Worm (Caenorhabditis elegans) whole organism, L3 larva: ENCODE results near the gene irk-2.

Source experiments
- R02D3.7 ChIP-seq: fragments of 150-350 bp; optimal IDR thresholded peaks from 2 replicates; lab custom pipeline; 2014; ENCODE audit warnings: missing biosample characterization, missing genetic modification characterization
- ZK546.5 ChIP-seq: sonication (generic microtip); optimal IDR thresholded peaks from 2 replicates; lab custom pipeline; 2017; ENCODE audit warnings: missing biosample characterization, missing genetic modification characterization
- aly-2 ChIP-seq: fragments of 150-350 bp; optimal IDR thresholded peaks from 2 replicates; lab custom pipeline; 2014; ENCODE audit warnings: missing biosample characterization, missing genetic modification characterization
- ama-1 ChIP-seq: fragments of 150-350 bp; optimal IDR thresholded peaks from 2 replicates; lab custom pipeline; 2018
- ceh-28 ChIP-seq: fragments of 150-350 bp; optimal IDR thresholded peaks from 2 replicates; lab custom pipeline; 2014; ENCODE audit warnings: missing biosample characterization, missing genetic modification reagents, missing genetic modification characterization
- ceh-82 ChIP-seq: fragments of 150-350 bp; optimal IDR thresholded peaks from 2 replicates; lab custom pipeline; 2014; ENCODE audit warnings: missing biosample characterization, missing genetic modification characterization
- ceh-9 ChIP-seq: sonication (generic microtip); optimal IDR thresholded peaks from 2 replicates; lab custom pipeline; 2018; ENCODE audit warnings: missing biosample characterization, missing genetic modification characterization
- egl-27 ChIP-seq: sonication (generic microtip); optimal IDR thresholded peaks from 4 replicates; lab custom pipeline; 2017; ENCODE audit warnings: missing biosample characterization, missing genetic modification reagents, missing genetic modification characterization
- elt-1 ChIP-seq: fragments of 150-350 bp; optimal IDR thresholded peaks from 2 replicates; lab custom pipeline; 2014; ENCODE audit warnings: missing biosample characterization, missing genetic modification characterization
- elt-2 ChIP-seq: sonication (generic microtip); optimal IDR thresholded peaks from 2 replicates; lab custom pipeline; 2016; ENCODE audit warnings: missing genetic modification reagents, mild to moderate bottlenecking, missing genetic modification characterization, missing compliant biosample characterization
- fkh-10 ChIP-seq: sonication (generic microtip); optimal IDR thresholded peaks from 2 replicates; lab custom pipeline; 2017; ENCODE audit warnings: missing biosample characterization, missing genetic modification reagents, missing genetic modification characterization
- fkh-2 ChIP-seq: fragments of 150-350 bp; optimal IDR thresholded peaks from 2 replicates; lab custom pipeline; 2014; ENCODE audit warnings: missing biosample characterization, missing genetic modification reagents, missing genetic modification characterization
- fos-1 ChIP-seq: fragments of 150-350 bp; optimal IDR thresholded peaks from 2 replicates; lab custom pipeline; 2014; ENCODE audit warnings: missing biosample characterization, missing genetic modification characterization
- hmg-11 ChIP-seq: sonication (generic microtip); optimal IDR thresholded peaks from 2 replicates; lab custom pipeline; 2016; ENCODE audit warnings: missing genetic modification characterization, missing compliant biosample characterization
- jun-1 ChIP-seq: fragments of 150-350 bp; optimal IDR thresholded peaks from 2 replicates; lab custom pipeline; 2014; ENCODE audit warnings: missing biosample characterization, missing genetic modification reagents, missing genetic modification characterization
- lin-15B ChIP-seq: fragments of 150-350 bp; optimal IDR thresholded peaks from 2 replicates; lab custom pipeline; 2014; ENCODE audit warnings: missing biosample characterization, missing genetic modification characterization
- lin-39 ChIP-seq: fragments of 150-350 bp; optimal IDR thresholded peaks from 2 replicates; lab custom pipeline; 2018; ENCODE audit warnings: missing biosample characterization, missing genetic modification reagents, missing genetic modification characterization
- lsy-12 ChIP-seq: sonication (generic microtip); optimal IDR thresholded peaks from 2 replicates; lab custom pipeline; 2016; ENCODE audit warnings: mild to moderate bottlenecking, missing genetic modification characterization, missing compliant biosample characterization
- mdl-1 ChIP-seq: fragments of 150-350 bp; optimal IDR thresholded peaks from 2 replicates; lab custom pipeline; 2014; ENCODE audit warnings: missing biosample characterization, missing genetic modification characterization
- mml-1 ChIP-seq: fragments of 150-350 bp; sonication (generic microtip); optimal IDR thresholded peaks from 3 replicates; lab custom pipeline; 2014; ENCODE audit warnings: missing biosample characterization, missing genetic modification characterization
- nfya-1 ChIP-seq: sonication (generic microtip); optimal IDR thresholded peaks from 2 replicates; lab custom pipeline; 2017; ENCODE audit warnings: missing genetic modification characterization, mild to moderate bottlenecking, missing compliant biosample characterization, antibody characterized with exemption, moderate library complexity; ENCODE audit not compliant: insufficient read depth
- nhr-11 ChIP-seq: fragments of 150-350 bp; optimal IDR thresholded peaks from 2 replicates; lab custom pipeline; 2014; ENCODE audit warnings: missing biosample characterization, missing genetic modification characterization
- nhr-12 ChIP-seq: fragments of 150-350 bp; optimal IDR thresholded peaks from 2 replicates; lab custom pipeline; 2014; ENCODE audit warnings: missing biosample characterization, missing genetic modification characterization
- nhr-23 ChIP-seq: fragments of 150-350 bp; optimal IDR thresholded peaks from 2 replicates; lab custom pipeline; 2014; ENCODE audit warnings: missing biosample characterization, missing genetic modification reagents, missing genetic modification characterization
- nhr-25 ChIP-seq: sonication (generic microtip); optimal IDR thresholded peaks from 2 replicates; lab custom pipeline; 2017; ENCODE audit warnings: missing biosample characterization, missing genetic modification characterization
- nhr-28 ChIP-seq: fragments of 150-350 bp; optimal IDR thresholded peaks from 2 replicates; lab custom pipeline; 2014; ENCODE audit warnings: missing biosample characterization, missing genetic modification characterization
- nhr-43 ChIP-seq: sonication (generic microtip); optimal IDR thresholded peaks from 2 replicates; lab custom pipeline; 2016; ENCODE audit warnings: mild to moderate bottlenecking, missing genetic modification characterization, missing compliant biosample characterization; ENCODE audit not compliant: poor library complexity, severe bottlenecking
- nhr-67 ChIP-seq: fragments of 150-350 bp; optimal IDR thresholded peaks from 2 replicates; lab custom pipeline; 2014; ENCODE audit warnings: missing biosample characterization, missing genetic modification characterization
- pha-4 ChIP-seq: fragments of 150-350 bp; optimal IDR thresholded peaks from 2 replicates; lab custom pipeline; 2014; ENCODE audit warnings: missing biosample characterization, missing genetic modification reagents, missing genetic modification characterization
- pqm-1 ChIP-seq: fragments of 150-350 bp; optimal IDR thresholded peaks from 2 replicates; lab custom pipeline; 2017; ENCODE audit warnings: missing biosample characterization, missing genetic modification characterization, inconsistent platforms
- skn-1 ChIP-seq: fragments of 150-350 bp; optimal IDR thresholded peaks from 2 replicates; lab custom pipeline; 2014; ENCODE audit warnings: missing biosample characterization, missing genetic modification characterization
- snpc-4 ChIP-seq: fragments of 150-350 bp; optimal IDR thresholded peaks from 2 replicates; lab custom pipeline; 2014; ENCODE audit warnings: missing biosample characterization, missing genetic modification characterization
- unc-39 ChIP-seq: sonication (generic microtip); optimal IDR thresholded peaks from 4 replicates; lab custom pipeline; 2017; ENCODE audit warnings: missing biosample characterization, missing genetic modification characterization
- unc-62 ChIP-seq: fragments of 150-350 bp; sonication (generic microtip); optimal IDR thresholded peaks from 4 replicates; lab custom pipeline; 2014; ENCODE audit warnings: missing biosample characterization, missing genetic modification reagents, missing genetic modification characterization
- ztf-4 ChIP-seq: fragments of 150-350 bp; optimal IDR thresholded peaks from 2 replicates; lab custom pipeline; 2014; ENCODE audit warnings: missing biosample characterization, missing genetic modification characterization

Gene irk-2

ce11 chrX:661727-662330, 52.5 kb downstream of the irk-2 start, which contains the start of gene rund-1:
Gene rund-1, minus strand, starts transcription at chrX:661777.
- TF ChIP-seq pqm-1 (tag; lab: Kevin White, UChicago): no peak
- TF ChIP-seq snpc-4 (tag; lab: Kevin White, UChicago): peak; percentile 65
- TF ChIP-seq lsy-12 (tag; lab: Kevin White, UChicago): no peak
- no peak for TF ChIP-seq R02D3.7 (tag; lab: Kevin White, UChicago)
- peak; percentile 90 for TF ChIP-seq fkh-10 (GFP tag; lab: Kevin White, UChicago)
- TF ChIP-seq nhr-28 (tag; lab: Kevin White, UChicago): no peak
- TF ChIP-seq ceh-9 (tag; lab: Kevin White, UChicago): no peak
- no peak for TF ChIP-seq nhr-43 (tag; lab: Kevin White, UChicago)
- TF ChIP-seq ZK546.5: no peak
- peak; percentile 50 for TF ChIP-seq hmg-11
- no peak for TF ChIP-seq skn-1 (tag; lab: Kevin White, UChicago)
- TF ChIP-seq fkh-2 (tag; lab: Kevin White, UChicago): no peak
- no peak for TF ChIP-seq nhr-23 (tag; lab: Kevin White, UChicago)
- no peak for TF ChIP-seq unc-62 (GFP tag; lab: Kevin White, UChicago)
- TF ChIP-seq lin-39 (tag; lab: Kevin White, UChicago): peak; percentile 8
- TF ChIP-seq ceh-28: peak; percentile 27
- TF ChIP-seq egl-27 (tag; lab: Kevin White, UChicago): no peak
- TF ChIP-seq nhr-11: peak; percentile 41
- peak; percentile 13 for TF ChIP-seq pha-4 (tag; lab: Kevin White, UChicago)
- TF ChIP-seq nfya-1 (tag; lab: Kevin White, UChicago): peak; percentile 77
- TF ChIP-seq ama-1: no peak
- no peak for TF ChIP-seq unc-39 (tag; lab: Kevin White, UChicago)
- peak; percentile 11 for TF ChIP-seq elt-2 (tag; lab: Kevin White, UChicago)

ce11 chrX:655884-656283, 58.4 kb downstream of the irk-2 start, which contains the start of gene lpr-7:
Gene lpr-7, plus strand, starts transcription at chrX:656184.
- TF ChIP-seq elt-1 (no peak), skn-1 (tag; lab: Kevin White, UChicago) (no peak), ztf-4 (tag; lab: Kevin White, UChicago) (no peak), ama-1 (no peak), ZK546.5 (no peak), fkh-10 (GFP tag; lab: Kevin White, UChicago) (no peak), fos-1 (tag; lab: Kevin White, UChicago) (no peak), nhr-12 (no peak), snpc-4 (tag; lab: Kevin White, UChicago) (no peak), lin-15B (tag; lab: Kevin White, UChicago) (no peak), ceh-9 (tag; lab: Kevin White, UChicago) (no peak), mdl-1 (no peak), jun-1 (no peak), nhr-67 (tag; lab: Kevin White, UChicago) (no peak), unc-62 (GFP tag; lab: Kevin White, UChicago) (no peak), nhr-25 (no peak), R02D3.7 (tag; lab: Kevin White, UChicago) (no peak), ceh-82 (tag; lab: Kevin White, UChicago) (no peak), aly-2 (no peak)

- TF ChIP-seq fkh-2 (tag; lab: Kevin White, UChicago) (no peak), nhr-67 (tag; lab: Kevin White, UChicago) (no peak), nfya-1 (tag; lab: Kevin White, UChicago) (no peak), fos-1 (tag; lab: Kevin White, UChicago) (no peak), mml-1 (tag; lab: Kevin White, UChicago) (no peak)
These were observed 59.5 kb downstream of the irk-2 start, which contains the start of gene ifc-2 for ce11 chrX:654804-655203. Gene ifc-2, minus strand, starts transcription at chrX:654904.
